Fruit fly (Drosophila melanogaster): ENCODE results near the gene CG14625.

- TF ChIP-seq psq (optimal IDR thresholded peaks at IDR 0.05) (no peak), CG8478 (optimal IDR thresholded peaks at IDR 0.05) (no peak), pan (optimal IDR thresholded peaks at IDR 0.05) (no peak), Dll (optimal IDR thresholded peaks at IDR 0.05) (no peak)
Observed at dm6 chrX:1161913-1162439, 37.4 kb upstream of the CG14625 start, which contains the start of gene eIF4E7.
